Fruit fly (Drosophila melanogaster): ENCODE results near the gene CG4194.

CG4194 gene

dm6 chrX:2088798-2089197 lies 20.4 kb downstream of the CG4194 start:
- TF ChIP-seq Drgx (GFP tag; IDR thresholded peaks at IDR 0.05) (peak; percentile 37; the same call in 1 of the 2 replicates), slbo (GFP tag; IDR thresholded peaks at IDR 0.05) (peak; percentile 6; the same call in 1 of the 2 replicates), lab (GFP tag; optimal IDR thresholded peaks at IDR 0.05) (peak; percentile 40), D19A (tag; optimal IDR thresholded peaks at IDR 0.05) (peak; percentile 59), CG2120 (GFP tag; optimal IDR thresholded peaks at IDR 0.05) (peak; percentile 21), tio (GFP tag; optimal IDR thresholded peaks at IDR 0.05) (no peak), Ptx1 (GFP tag; IDR thresholded peaks at IDR 0.05) (peak; percentile 36; the same call in 1 of the 2 replicates), E2f2 (GFP tag; IDR thresholded peaks at IDR 0.05) (no peak), Nf-YA (GFP tag; IDR thresholded peaks at IDR 0.05) (no peak), tgo (GFP tag; IDR thresholded peaks at IDR 0.05) (peak; percentile 30; the same call in 1 of the 3 replicates), dysf (GFP tag; IDR thresholded peaks at IDR 0.05) (0 out of 3 replicates have a peak, but pooled peaks have one; percentile 10), Med (GFP tag) (peak; percentile 78), Ada2b (GFP tag; IDR thresholded peaks at IDR 0.05) (0 out of 2 replicates have a peak, but pooled peaks have one; percentile 5), br (optimal IDR thresholded peaks at IDR 0.05) (no peak), ftz-f1 (GFP tag; optimal IDR thresholded peaks at IDR 0.05) (peak; percentile 26), row (GFP tag; IDR thresholded peaks at IDR 0.05) (0 out of 3 replicates have a peak, but pooled peaks have one; percentile 12), CG14441 (GFP tag; IDR thresholded peaks at IDR 0.05) (0 out of 2 replicates have a peak, but pooled peaks have one; percentile 19), CG18599 (GFP tag; optimal IDR thresholded peaks at IDR 0.05) (peak; percentile 26), pan (optimal IDR thresholded peaks at IDR 0.05) (no peak), pan (GFP tag; optimal IDR thresholded peaks at IDR 0.05 in 1 of 2, IDR thresholded peaks at IDR 0.05 in 1 of 2) (peak in 1 of 2 experiments; percentile 6), CG7987 (GFP tag; optimal IDR thresholded peaks at IDR 0.05) (no peak), sens (GFP tag) (peak; percentile 8), Ets65A (GFP tag) (peak; percentile 78), Sox100B (GFP tag; optimal IDR thresholded peaks at IDR 0.05) (no peak), insv (GFP tag; optimal IDR thresholded peaks at IDR 0.05) (no peak), CG4282 (GFP tag; optimal IDR thresholded peaks at IDR 0.05) (no peak), Rfx (GFP tag; IDR thresholded peaks at IDR 0.05) (peak; percentile 40; the same call in 1 of the 2 replicates), CG11247 (GFP tag; IDR thresholded peaks at IDR 0.05) (0 out of 2 replicates have a peak, but pooled peaks have one; percentile 28)

dm6 chrX:2089812-2090211 lies 21.4 kb downstream of the CG4194 start:
- TF ChIP-seq grau (tag; optimal IDR thresholded peaks at IDR 0.05) (no peak), Med (GFP tag) (peak; percentile 71), sug (tag; optimal IDR thresholded peaks at IDR 0.05) (peak; percentile 14), Deaf1 (tag; optimal IDR thresholded peaks at IDR 0.05) (peak; percentile 3), CG8388 (GFP tag; optimal IDR thresholded peaks at IDR 0.05) (peak; percentile 13), CG11695 (GFP tag; IDR thresholded peaks at IDR 0.05) (peak; percentile 80), CG17328 (GFP tag; IDR thresholded peaks at IDR 0.05) (no peak), sd (tag; optimal IDR thresholded peaks at IDR 0.05) (peak; percentile 75), chinmo (GFP tag; IDR thresholded peaks at IDR 0.05; ENCODE audit: partially characterized antibody) (0 out of 4 replicates have a peak, but pooled peaks have one; percentile 19), kay (GFP tag; optimal IDR thresholded peaks at IDR 0.05) (peak; percentile 26), cg (GFP tag; optimal IDR thresholded peaks at IDR 0.05) (peak; percentile 28), CG6791 (GFP tag; IDR thresholded peaks at IDR 0.05; ENCODE audit: partially characterized antibody) (no peak), pita (GFP tag; optimal IDR thresholded peaks at IDR 0.05) (no peak), CG12236 (GFP tag; optimal IDR thresholded peaks at IDR 0.05) (no peak), dmrt99B (tag; optimal IDR thresholded peaks at IDR 0.05) (peak; percentile 5), Fer2 (tag; optimal IDR thresholded peaks at IDR 0.05) (no peak), CG10543 (GFP tag; optimal IDR thresholded peaks at IDR 0.05) (peak; percentile 14)
